Worm (Caenorhabditis elegans): Measurements from ENCODE around the gene lron-3.

Gene lron-3

DNA sequence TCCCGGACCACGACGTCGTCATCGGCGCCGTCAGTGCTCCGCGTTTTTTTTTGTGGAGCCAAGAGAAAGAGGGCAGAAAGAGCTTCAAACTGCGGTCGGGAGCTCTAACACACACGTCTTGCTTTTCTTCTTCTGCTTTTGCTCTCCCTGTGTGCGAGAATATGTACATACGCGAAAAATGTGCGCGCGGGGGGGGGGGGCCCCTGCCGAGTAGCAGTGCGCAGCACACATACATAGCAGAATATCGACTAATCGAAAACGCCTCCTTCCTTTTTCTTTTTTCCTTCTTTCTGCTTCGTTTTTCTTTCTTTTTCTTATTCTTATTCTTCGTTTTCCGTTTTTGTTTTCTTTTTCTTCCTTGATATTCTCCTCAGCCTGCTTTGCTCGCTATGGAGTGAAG lies 8.9 kb upstream of the lron-3 start:
- TF ChIP-seq mls-2 (tag; optimal IDR thresholded peaks at IDR 0.05), result peak; percentile 48
- no peak for TF ChIP-seq ceh-39 (tag; optimal IDR thresholded peaks at IDR 0.05)
- TF ChIP-seq sptf-1 (tag; optimal IDR thresholded peaks at IDR 0.05), result peak; percentile 39
- TF ChIP-seq ces-1 (GFP tag; optimal IDR thresholded peaks at IDR 0.05), result peak; percentile 20
- TF ChIP-seq tbx-8 (GFP tag; optimal IDR thresholded peaks at IDR 0.05), result no peak
- TF ChIP-seq ceh-43 (GFP tag; optimal IDR thresholded peaks at IDR 0.05), result no peak

DNA sequence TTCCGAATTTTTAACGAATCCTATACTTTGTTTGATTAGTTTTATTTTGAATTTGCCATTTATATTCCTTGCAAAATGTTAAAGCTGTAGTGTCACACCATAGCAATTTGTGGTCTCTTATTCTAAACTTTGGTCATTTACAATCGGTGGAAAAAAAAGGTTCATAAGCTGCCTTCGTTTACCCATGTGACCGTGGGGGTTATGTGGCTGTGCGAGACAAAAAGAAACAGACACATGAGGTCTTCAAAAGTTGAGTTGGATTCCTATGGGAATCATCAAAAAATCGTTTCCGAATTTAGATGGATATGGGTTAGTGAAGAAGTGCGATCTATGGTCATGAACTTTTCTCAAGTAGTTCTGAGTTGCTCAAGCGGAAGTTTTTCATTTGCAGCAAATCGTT lies 6.6 kb upstream of the lron-3 start:
- TF ChIP-seq ceh-43 (GFP tag; optimal IDR thresholded peaks at IDR 0.05) (no peak), sem-2 (GFP tag; optimal IDR thresholded peaks at IDR 0.05) (no peak), bed-3 (GFP tag; optimal IDR thresholded peaks at IDR 0.05) (no peak), mls-2 (tag; optimal IDR thresholded peaks at IDR 0.05) (no peak), unc-62 (GFP tag; optimal IDR thresholded peaks at IDR 0.05) (no peak), mep-1 (tag; optimal IDR thresholded peaks at IDR 0.05) (no peak), ces-1 (GFP tag; optimal IDR thresholded peaks at IDR 0.05) (no peak), lin-32 (GFP tag; optimal IDR thresholded peaks at IDR 0.05) (no peak), ham-2 (GFP tag; optimal IDR thresholded peaks at IDR 0.05) (no peak)

DNA sequence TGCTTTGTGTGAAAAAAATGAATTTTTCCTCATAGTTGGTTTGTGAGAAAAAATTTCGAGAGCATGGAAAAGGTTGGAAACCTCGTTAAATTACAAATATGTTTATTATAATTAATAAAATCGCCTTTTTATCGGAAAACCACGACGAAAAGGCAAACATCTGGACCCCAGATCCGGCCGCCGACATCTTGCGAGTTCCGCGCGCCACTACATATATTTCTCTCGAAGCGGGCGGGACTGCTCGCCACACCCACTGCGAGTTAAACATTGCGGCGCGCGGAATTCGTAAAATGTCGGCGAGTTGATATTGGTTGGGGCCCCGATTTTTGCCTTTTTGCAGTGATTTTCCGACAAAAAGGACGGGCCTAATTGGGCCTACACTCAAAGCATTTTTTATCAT lies 1.7 kb upstream of the lron-3 start:
- TF ChIP-seq pha-4 (tag; optimal IDR thresholded peaks at IDR 0.05), result no peak
- TF ChIP-seq drap-1 (GFP tag; optimal IDR thresholded peaks at IDR 0.05), result no peak
- TF ChIP-seq nhr-12 (tag; optimal IDR thresholded peaks at IDR 0.05), result no peak
- no peak for TF ChIP-seq nhr-28 (tag; optimal IDR thresholded peaks at IDR 0.05)
- TF ChIP-seq bed-3 (GFP tag; optimal IDR thresholded peaks at IDR 0.05), result no peak
- TF ChIP-seq nhr-2 (tag; optimal IDR thresholded peaks at IDR 0.05), result no peak
- TF ChIP-seq elt-3 (tag; optimal IDR thresholded peaks at IDR 0.05), result no peak
- TF ChIP-seq snpc-4 (tag; optimal IDR thresholded peaks at IDR 0.05), result no peak
- no peak for TF ChIP-seq M03D4.4 (tag; optimal IDR thresholded peaks at IDR 0.05)
- no peak for TF ChIP-seq lin-13 (tag; optimal IDR thresholded peaks at IDR 0.05)
- no peak for TF ChIP-seq ztf-11 (tag; optimal IDR thresholded peaks at IDR 0.05)
- TF ChIP-seq hlh-1 (tag; optimal IDR thresholded peaks at IDR 0.05), result no peak
- no peak for TF ChIP-seq ceh-83 (GFP tag; optimal IDR thresholded peaks at IDR 0.05)

DNA sequence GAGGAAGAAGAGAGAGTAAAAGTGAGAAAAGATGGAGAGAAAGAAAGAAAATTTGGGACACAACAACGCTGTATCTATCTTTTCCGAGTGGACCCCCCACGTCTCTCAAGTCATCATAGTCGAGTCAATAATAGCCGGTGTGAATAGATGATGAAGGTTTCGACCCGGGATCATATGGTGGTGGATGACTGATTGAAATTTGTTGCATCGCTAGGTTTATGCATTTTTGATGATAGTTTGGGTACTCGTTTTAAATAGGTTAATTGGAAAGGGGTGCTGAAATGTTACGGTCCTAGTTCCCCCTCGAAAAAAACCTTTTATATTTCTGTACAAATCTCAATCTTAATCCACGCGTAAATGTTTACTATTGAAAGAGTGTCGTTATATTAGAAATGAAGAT lies 2.2 kb downstream of the lron-3 start:
- TF ChIP-seq ceh-83 (GFP tag; optimal IDR thresholded peaks at IDR 0.05) (no peak), unc-62 (GFP tag; optimal IDR thresholded peaks at IDR 0.05) (peak; percentile 24), sptf-1 (tag; optimal IDR thresholded peaks at IDR 0.05) (no peak), elt-3 (tag; optimal IDR thresholded peaks at IDR 0.05) (no peak), unc-120 (tag; optimal IDR thresholded peaks at IDR 0.05; ENCODE audit: poor library complexity, severe bottlenecking) (peak; percentile 15), ces-1 (GFP tag; optimal IDR thresholded peaks at IDR 0.05) (no peak)

DNA sequence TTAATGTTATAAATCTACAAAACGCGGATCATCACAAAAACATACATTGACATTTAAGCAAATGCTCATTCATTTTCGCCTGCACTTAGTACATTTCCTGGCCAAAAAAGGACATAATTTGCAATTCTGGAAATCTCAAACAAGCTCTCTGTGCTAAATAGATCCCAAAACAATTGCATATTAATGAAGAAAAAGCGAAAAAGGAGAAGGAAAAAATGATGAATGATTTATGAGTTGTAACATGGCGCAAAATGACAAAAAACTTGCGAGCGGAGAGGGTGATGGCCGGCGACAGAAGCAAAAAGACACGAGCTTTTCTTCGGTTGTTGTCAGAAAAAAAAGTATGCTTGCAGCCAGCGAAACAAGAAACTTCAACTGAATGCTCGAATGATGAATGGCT lies 2.8 kb downstream of the lron-3 start:
- no peak for TF ChIP-seq mep-1 (tag; optimal IDR thresholded peaks at IDR 0.05)
- no peak for TF ChIP-seq M03D4.4 (tag; optimal IDR thresholded peaks at IDR 0.05)

DNA sequence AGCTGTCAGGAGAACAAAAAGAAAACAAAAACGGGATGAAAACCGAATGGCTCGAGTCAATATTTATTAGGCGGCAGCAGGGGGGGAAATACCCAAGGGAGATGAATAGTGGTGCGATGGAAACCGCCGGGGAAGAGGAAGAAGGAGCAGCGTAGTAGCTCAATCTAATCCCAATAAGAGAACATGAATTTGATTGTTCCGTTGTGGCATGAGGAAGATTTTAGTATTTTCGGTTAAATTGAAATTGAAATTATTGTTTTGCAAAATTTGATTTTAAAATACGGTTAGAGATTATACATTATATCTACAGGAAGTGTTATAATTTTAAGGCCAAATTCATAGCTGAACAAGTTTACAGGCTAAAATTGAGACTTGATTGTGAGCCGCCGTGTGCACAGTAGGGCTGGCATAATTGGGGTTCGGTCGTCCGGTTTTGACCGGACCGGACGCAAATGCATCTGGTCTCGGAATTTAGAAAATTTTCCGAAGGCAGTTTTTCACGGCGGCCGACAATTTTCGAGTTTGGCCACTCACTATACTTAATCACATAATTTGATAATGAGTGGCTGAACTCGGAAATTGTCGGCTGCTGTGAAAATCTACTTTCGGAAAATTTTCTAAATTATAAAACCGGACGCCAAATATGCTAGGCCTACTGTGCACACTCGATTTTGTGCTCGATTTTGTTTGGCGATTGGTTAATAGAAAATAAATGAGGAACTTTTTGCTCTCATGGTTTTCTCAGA lies 5.6 kb downstream of the lron-3 start:
- TF ChIP-seq ces-1 (GFP tag; optimal IDR thresholded peaks at IDR 0.05), result peak; percentile 80
- no peak for TF ChIP-seq elt-3 (tag; optimal IDR thresholded peaks at IDR 0.05)

DNA sequence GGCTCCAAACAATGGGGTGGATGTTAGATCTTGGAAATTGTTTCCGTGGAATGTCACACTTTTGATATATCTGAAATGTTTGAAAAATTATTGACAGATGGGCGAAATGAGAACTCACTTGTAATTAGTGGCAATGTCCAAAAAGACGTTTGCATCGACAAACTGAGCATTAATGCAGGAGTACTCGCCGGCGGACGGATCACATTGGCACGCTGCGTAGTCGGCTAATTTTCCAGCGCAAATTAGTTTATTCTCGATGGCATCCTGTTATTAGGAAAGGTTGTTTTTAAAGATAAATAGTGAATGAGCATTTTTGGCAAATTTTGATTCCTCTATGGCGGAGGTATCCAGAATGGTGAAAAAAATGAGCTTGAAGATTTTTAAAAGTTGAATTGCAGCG lies 7.0 kb downstream of the lron-3 start:
- TF ChIP-seq ceh-39 (tag; optimal IDR thresholded peaks at IDR 0.05) (no peak), elt-3 (tag; optimal IDR thresholded peaks at IDR 0.05) (no peak), elt-1 (tag; optimal IDR thresholded peaks at IDR 0.05; ENCODE audit: borderline replicate concordance, insufficient read depth) (no peak), sptf-1 (tag; optimal IDR thresholded peaks at IDR 0.05) (no peak), ces-1 (GFP tag; optimal IDR thresholded peaks at IDR 0.05) (peak; percentile 71)

Data from whole organism, mixed stage, embryonic.